Worm (Caenorhabditis elegans) whole organism, L4/young adult: ENCODE results near the gene T14G8.6.

Experiments used
- W03F9.2 ChIP-seq: fragments of 150-350 bp; optimal IDR thresholded peaks from 2 replicates; lab custom pipeline; 2014; ENCODE audit warnings: missing biosample characterization, missing genetic modification characterization
- dao-5 ChIP-seq: sonication (generic microtip); optimal IDR thresholded peaks from 2 replicates; lab custom pipeline; 2016; ENCODE audit warnings: missing genotype, missing genetic modification characterization, moderate library complexity, missing compliant biosample characterization
- him-1 ChIP-seq: sonication (generic microtip); optimal IDR thresholded peaks from 2 replicates; lab custom pipeline; 2016; ENCODE audit warnings: missing genotype, missing genetic modification reagents, missing genetic modification characterization, missing compliant biosample characterization

DNA sequence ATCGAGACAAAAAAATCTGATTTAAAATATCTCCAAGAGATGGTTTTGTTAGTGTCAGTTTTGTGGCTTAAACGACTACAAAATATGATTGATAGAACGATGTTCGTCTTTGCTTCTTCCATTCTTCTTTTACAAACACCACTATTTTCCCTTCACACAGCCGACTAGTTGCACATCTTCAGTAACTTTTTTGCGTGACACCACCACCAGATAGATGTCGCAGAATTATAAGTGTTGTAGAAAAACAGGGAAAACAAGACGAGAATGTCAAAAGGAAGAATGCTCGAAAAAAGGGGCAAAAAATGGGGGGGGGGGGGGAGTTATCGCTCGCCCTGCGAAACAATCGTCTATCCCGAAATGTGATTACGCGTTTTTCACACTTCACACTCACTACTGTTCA lies 35.9 kb downstream of the T14G8.6 start:
- no peak for TF ChIP-seq him-1 (tag; lab: Kevin White, UChicago)
- TF ChIP-seq W03F9.2 (tag; lab: Kevin White, UChicago): no peak
- no peak for TF ChIP-seq dao-5 (tag; lab: Kevin White, UChicago)
